Fruit fly (Drosophila melanogaster) whole organism, wandering third instar larva: ENCODE data around the gene CG2991.

ENCODE experiments used
- Abd-B ChIP-seq: fragments of >200 bp; optimal IDR thresholded peaks from 2 replicates; lab custom pipeline; 2017; ENCODE audit warnings: missing biosample characterization, missing genetic modification characterization
- CG32264 ChIP-seq: fragments of 200-800 bp; sonication (Bioruptor generic); optimal IDR thresholded peaks from 2 replicates; lab custom pipeline; 2016; ENCODE audit warnings: missing biosample characterization, missing genetic modification characterization
- CG9705 ChIP-seq: fragments of 200-800 bp; sonication (Bioruptor generic); optimal IDR thresholded peaks from 2 replicates; lab custom pipeline; 2018; ENCODE audit warnings: missing biosample characterization, mild to moderate bottlenecking, missing genetic modification characterization
- CrebA ChIP-seq: fragments of 200-800 bp; sonication (Bioruptor generic); optimal IDR thresholded peaks from 2 replicates; lab custom pipeline; 2016; ENCODE audit warnings: missing biosample characterization, mild to moderate bottlenecking, missing genetic modification characterization, borderline replicate concordance
- Dfd ChIP-seq: fragments of >200 bp; optimal IDR thresholded peaks from 2 replicates; lab custom pipeline; 2017; ENCODE audit warnings: missing biosample characterization, missing genetic modification characterization
- Dif ChIP-seq: fragments of 200-275, 200-300 bp; sonication (Bioruptor generic); optimal IDR thresholded peaks from 2 replicates; lab custom pipeline; 2018; ENCODE audit warnings: missing biosample characterization, missing genetic modification characterization; ENCODE audit not compliant: partially characterized antibody
- GATAd ChIP-seq: sonication (Bioruptor generic); optimal IDR thresholded peaks from 2 replicates; lab custom pipeline; 2016; ENCODE audit warnings: missing biosample characterization, missing genetic modification characterization
- HLH106 ChIP-seq: fragments of 200-800 bp; optimal IDR thresholded peaks from 3 replicates; lab custom pipeline; 2019; ENCODE audit warnings: missing biosample characterization, mild to moderate bottlenecking, missing genetic modification characterization, moderate library complexity
- Hnf4 ChIP-seq: fragments of 200-800 bp; sonication (Bioruptor generic); optimal IDR thresholded peaks from 2 replicates; lab custom pipeline; 2016; ENCODE audit warnings: missing biosample characterization, mild to moderate bottlenecking, missing genetic modification characterization
- Hr78 ChIP-seq: fragments of >200 bp; optimal IDR thresholded peaks from 2 replicates; lab custom pipeline; 2017; ENCODE audit warnings: missing biosample characterization, missing genetic modification characterization
- Hr83 ChIP-seq: fragments of 200-300 bp; sonication (Bioruptor generic); optimal IDR thresholded peaks from 2 replicates; lab custom pipeline; 2016; ENCODE audit warnings: missing biosample characterization, mild to moderate bottlenecking, missing genetic modification characterization, moderate library complexity; ENCODE audit not compliant: poor library complexity, severe bottlenecking
- Jra ChIP-seq: sonication (Bioruptor generic); optimal IDR thresholded peaks from 2 replicates; lab custom pipeline; 2016; ENCODE audit warnings: missing biosample characterization, missing genetic modification characterization
- Mio ChIP-seq: sonication (Bioruptor generic); optimal IDR thresholded peaks from 2 replicates; lab custom pipeline; 2016; ENCODE audit warnings: missing biosample characterization, missing genetic modification characterization
- Myc ChIP-seq: fragments of >200 bp; optimal IDR thresholded peaks from 2 replicates; lab custom pipeline; 2017
- N ChIP-seq: fragments of >200 bp; optimal IDR thresholded peaks from 2 replicates; lab custom pipeline; 2018; ENCODE audit warnings: missing biosample characterization, missing external identifiers, missing genetic modification characterization
- OdsH ChIP-seq: fragments of 200-800 bp; sonication (Bioruptor generic); optimal IDR thresholded peaks from 2 replicates; lab custom pipeline; 2016; ENCODE audit warnings: missing biosample characterization, mild to moderate bottlenecking, missing genetic modification characterization
- Rel ChIP-seq, 2 experiments: fragments of 200-800 bp; sonication (Bioruptor generic) in 1 of 2; optimal IDR thresholded peaks; 2 replicates in 1 of 2; 3 replicates in 1 of 2; lab custom pipeline; 2016 to 2019; ENCODE audit warnings: mild to moderate bottlenecking in 2 of 2, missing biosample characterization in 2 of 2, missing genetic modification characterization in 2 of 2, moderate library complexity in 1 of 2
- Sp1 ChIP-seq: fragments of 200-800 bp; sonication (Bioruptor generic); optimal IDR thresholded peaks from 3 replicates; lab custom pipeline; 2019; ENCODE audit warnings: missing biosample characterization, mild to moderate bottlenecking, missing genetic modification characterization, moderate library complexity
- Vsx2 ChIP-seq: fragments of 200-300, 225-300 bp; sonication (Bioruptor generic); optimal IDR thresholded peaks from 2 replicates; lab custom pipeline; 2018; ENCODE audit warnings: missing biosample characterization, missing genetic modification characterization; ENCODE audit not compliant: partially characterized antibody
- br ChIP-seq: fragments of 200-800 bp; sonication (Bioruptor generic); optimal IDR thresholded peaks from 2 replicates; lab custom pipeline; 2016; ENCODE audit warnings: missing biosample characterization, missing genetic modification characterization
- brk ChIP-seq: fragments of 200-800 bp; sonication (Bioruptor generic); optimal IDR thresholded peaks from 2 replicates; lab custom pipeline; 2016; ENCODE audit warnings: missing biosample characterization, mild to moderate bottlenecking, missing genetic modification characterization
- dl ChIP-seq, 2 experiments: fragments of 175-275, 200-275 bp in 1 of 2; fragments of 200-275 bp in 1 of 2; sonication (Bioruptor generic); optimal IDR thresholded peaks; lab custom pipeline; 2018; ENCODE audit warnings: mild to moderate bottlenecking in 2 of 2, missing biosample characterization in 2 of 2, missing genetic modification characterization in 2 of 2, moderate library complexity in 2 of 2; ENCODE audit not compliant: partially characterized antibody in 2 of 2, insufficient read depth in 1 of 2
- dmrt93B ChIP-seq: fragments of 200-800 bp; sonication (Bioruptor generic); optimal IDR thresholded peaks from 2 replicates; lab custom pipeline; 2018; ENCODE audit warnings: missing biosample characterization, mild to moderate bottlenecking, missing genetic modification characterization
- dsf ChIP-seq: sonication (Bioruptor generic); optimal IDR thresholded peaks from 2 replicates; lab custom pipeline; 2016; ENCODE audit warnings: missing biosample characterization, missing genetic modification characterization, borderline replicate concordance
- ey ChIP-seq: fragments of 200-800 bp; sonication (Bioruptor generic); optimal IDR thresholded peaks from 2 replicates; lab custom pipeline; 2016; ENCODE audit warnings: missing biosample characterization, missing genetic modification characterization
- foxo ChIP-seq, 2 experiments: fragments of 200-800 bp; sonication (Bioruptor generic); optimal IDR thresholded peaks; 2 replicates in 1 of 2; 3 replicates in 1 of 2; lab custom pipeline; 2016 to 2017; ENCODE audit warnings: missing biosample characterization in 2 of 2, missing genetic modification characterization in 2 of 2
- fru ChIP-seq: fragments of 200-800 bp; sonication (Bioruptor generic); optimal IDR thresholded peaks from 3 replicates; lab custom pipeline; 2016; ENCODE audit warnings: missing biosample characterization, mild to moderate bottlenecking, missing genetic modification characterization
- h ChIP-seq: fragments of 200-800 bp; sonication (Bioruptor generic); optimal IDR thresholded peaks from 3 replicates; lab custom pipeline; 2016; ENCODE audit warnings: missing biosample characterization, mild to moderate bottlenecking, missing genetic modification characterization
- jim ChIP-seq: fragments of 175-275, 200-325 bp; sonication (Bioruptor generic); optimal IDR thresholded peaks from 2 replicates; lab custom pipeline; 2016; ENCODE audit warnings: missing biosample characterization, mild to moderate bottlenecking, missing genetic modification characterization
- lola ChIP-seq: fragments of >200 bp; optimal IDR thresholded peaks from 2 replicates; lab custom pipeline; 2017; ENCODE audit warnings: missing biosample characterization, missing genetic modification characterization
- pan ChIP-seq: fragments of >200 bp; optimal IDR thresholded peaks from 2 replicates; lab custom pipeline; 2017
- psq ChIP-seq: fragments of 200-800 bp; sonication (Bioruptor generic); optimal IDR thresholded peaks from 3 replicates; lab custom pipeline; 2017; ENCODE audit warnings: missing biosample characterization, mild to moderate bottlenecking, missing genetic modification characterization, moderate library complexity
- rgr ChIP-seq: fragments of 200-800 bp; sonication (Bioruptor generic); optimal IDR thresholded peaks from 3 replicates; lab custom pipeline; 2016; ENCODE audit warnings: missing biosample characterization, mild to moderate bottlenecking, missing genetic modification characterization
- sage ChIP-seq: fragments of 200-800 bp; sonication (Bioruptor generic); optimal IDR thresholded peaks from 2 replicates; lab custom pipeline; 2016; ENCODE audit warnings: missing biosample characterization, mild to moderate bottlenecking, missing genetic modification characterization
- sv ChIP-seq: fragments of 200-800 bp; sonication (Bioruptor generic); optimal IDR thresholded peaks from 3 replicates; lab custom pipeline; 2016; ENCODE audit warnings: missing biosample characterization, missing genetic modification characterization
- tai ChIP-seq: sonication (Bioruptor generic); optimal IDR thresholded peaks from 2 replicates; lab custom pipeline; 2016; ENCODE audit warnings: missing biosample characterization, missing genetic modification characterization
- usp ChIP-seq: fragments of >200 bp; optimal IDR thresholded peaks from 2 replicates; lab custom pipeline; 2017; ENCODE audit warnings: missing biosample characterization, missing genetic modification characterization
- woc ChIP-seq: sonication (Bioruptor generic); optimal IDR thresholded peaks from 2 replicates; lab custom pipeline; 2016; ENCODE audit warnings: missing biosample characterization, mild to moderate bottlenecking, missing genetic modification characterization

The CG2991 gene

dm6 chr2L:2874542-2875194 lies 17.7 kb downstream of the CG2991 start, which contains the start of gene CG8814:
Gene CG8814 (plus strand): TSS chr2L:2874890.
- TF ChIP-seq pan (lab: Kevin White, UChicago) (no peak), CG9705 (GFP tag; lab: Kevin White, UChicago) (peak; percentile 28), woc (peak; percentile 76), HLH106 (tag; lab: Kevin White, UChicago) (peak; percentile 74), Hr78 (no peak), psq (GFP tag; lab: Kevin White, UChicago) (peak; percentile 68), Mio (no peak), CG32264 (GFP tag; lab: Kevin White, UChicago) (no peak), foxo (GFP tag; optimal IDR thresholded peaks at IDR 0.05; lab: Kevin White, UChicago) (peak in 1 of 2 experiments; percentile 78), Jra (peak; percentile 42), GATAd (no peak), Sp1 (GFP tag; lab: Kevin White, UChicago) (peak; percentile 48), Vsx2 (GFP tag; lab: Kevin White, UChicago) (no peak), Rel (GFP tag; optimal IDR thresholded peaks at IDR 0.05; lab: Kevin White, UChicago) (peak; percentile 71), Rel (tag; optimal IDR thresholded peaks at IDR 0.05; lab: Kevin White, UChicago) (peak; percentile 88), dsf (GFP tag; lab: Kevin White, UChicago) (peak; percentile 46), brk (peak; percentile 68), rgr (GFP tag; lab: Kevin White, UChicago) (peak; percentile 58), OdsH (GFP tag; lab: Kevin White, UChicago) (peak; percentile 51), fru (peak; percentile 64), sv (peak; percentile 43), CrebA (GFP tag; lab: Kevin White, UChicago) (no peak), Myc (no peak), br (GFP tag; lab: Kevin White, UChicago) (peak; percentile 23), sage (GFP tag; lab: Kevin White, UChicago) (peak; percentile 42), h (GFP tag; lab: Kevin White, UChicago) (peak; percentile 57), tai (no peak), ey (GFP tag; lab: Kevin White, UChicago) (peak; percentile 51), lola (GFP tag; lab: Kevin White, UChicago) (no peak), usp (GFP tag; lab: Kevin White, UChicago) (no peak), N (no peak), Dfd (no peak), dmrt93B (GFP tag; lab: Kevin White, UChicago) (peak; percentile 68), dl (GFP tag; optimal IDR thresholded peaks at IDR 0.05; lab: Kevin White, UChicago; ENCODE audit: insufficient read depth in 1 of 2, partially characterized antibody in 2 of 2) (peak in 1 of 2 experiments; percentile 31), Abd-B (GFP tag; lab: Kevin White, UChicago) (no peak), Dif (GFP tag; lab: Kevin White, UChicago) (peak; percentile 31), Hr83 (GFP tag; lab: Kevin White, UChicago) (peak; percentile 47), Hnf4 (peak; percentile 88), jim (GFP tag; lab: Kevin White, UChicago) (no peak)

dm6 chr2L:2878188-2878587 lies 21.2 kb downstream of the CG2991 start, which contains the start of the genes Prx6a and Sbat:
Gene Prx6a (minus strand): TSS chr2L:2878232.
Gene Sbat (plus strand): TSS chr2L:2878344.
- TF ChIP-seq Jra: peak; percentile 49
- TF ChIP-seq sage (GFP tag; lab: Kevin White, UChicago): no peak
- no peak for TF ChIP-seq Hr78
- peak in 1 of 2 experiments; percentile 73 for TF ChIP-seq foxo (GFP tag; optimal IDR thresholded peaks at IDR 0.05; lab: Kevin White, UChicago)
- no peak for TF ChIP-seq jim (GFP tag; lab: Kevin White, UChicago)
- TF ChIP-seq Myc: peak; percentile 4
- TF ChIP-seq Abd-B (GFP tag; lab: Kevin White, UChicago): no peak
- TF ChIP-seq woc: peak; percentile 86
- peak; percentile 77 for TF ChIP-seq fru
- TF ChIP-seq tai: no peak
- TF ChIP-seq Hnf4: peak; percentile 70
- TF ChIP-seq ey (GFP tag; lab: Kevin White, UChicago): peak; percentile 74
- TF ChIP-seq N: no peak
- TF ChIP-seq HLH106 (tag; lab: Kevin White, UChicago): peak; percentile 90
- no peak for TF ChIP-seq CG32264 (GFP tag; lab: Kevin White, UChicago)
- no peak for TF ChIP-seq dsf (GFP tag; lab: Kevin White, UChicago)
- TF ChIP-seq dl (GFP tag; optimal IDR thresholded peaks at IDR 0.05; lab: Kevin White, UChicago; ENCODE audit: insufficient read depth in 1 of 2, partially characterized antibody in 2 of 2): no peak
- no peak for TF ChIP-seq CrebA (GFP tag; lab: Kevin White, UChicago)
- TF ChIP-seq rgr (GFP tag; lab: Kevin White, UChicago): peak; percentile 79
- peak; percentile 70 for TF ChIP-seq br (GFP tag; lab: Kevin White, UChicago)
- no peak for TF ChIP-seq Hr83 (GFP tag; lab: Kevin White, UChicago)
- no peak for TF ChIP-seq brk
- no peak for TF ChIP-seq lola (GFP tag; lab: Kevin White, UChicago)
- no peak for TF ChIP-seq Mio
- no peak for TF ChIP-seq usp (GFP tag; lab: Kevin White, UChicago)
- peak; percentile 76 for TF ChIP-seq Sp1 (GFP tag; lab: Kevin White, UChicago)
- no peak for TF ChIP-seq pan (lab: Kevin White, UChicago)
- peak; percentile 50 for TF ChIP-seq OdsH (GFP tag; lab: Kevin White, UChicago)
- no peak for TF ChIP-seq GATAd
- peak; percentile 83 for TF ChIP-seq CG9705 (GFP tag; lab: Kevin White, UChicago)
- no peak for TF ChIP-seq Rel (GFP tag; optimal IDR thresholded peaks at IDR 0.05; lab: Kevin White, UChicago)
- TF ChIP-seq Rel (tag; optimal IDR thresholded peaks at IDR 0.05; lab: Kevin White, UChicago): peak; percentile 63
- peak; percentile 26 for TF ChIP-seq psq (GFP tag; lab: Kevin White, UChicago)
- TF ChIP-seq Dfd: no peak
- no peak for TF ChIP-seq sv
- TF ChIP-seq Dif (GFP tag; lab: Kevin White, UChicago): no peak
- peak; percentile 81 for TF ChIP-seq h (GFP tag; lab: Kevin White, UChicago)
- peak; percentile 59 for TF ChIP-seq dmrt93B (GFP tag; lab: Kevin White, UChicago)
- TF ChIP-seq Vsx2 (GFP tag; lab: Kevin White, UChicago): no peak
